Worm (Caenorhabditis elegans) whole organism, L1 larva: ENCODE results near the gene F11C7.6.

Experiments
- C04F5.9 ChIP-seq: sonication (generic microtip); optimal IDR thresholded peaks from 2 replicates; lab custom pipeline; 2016; ENCODE audit warnings: missing genetic modification characterization, missing compliant biosample characterization
- Y116A8C.19 ChIP-seq: sonication (generic microtip); optimal IDR thresholded peaks from 2 replicates; lab custom pipeline; 2016; ENCODE audit warnings: missing compliant biosample characterization, missing genetic modification characterization, borderline replicate concordance
- ceh-63 ChIP-seq: fragments of 200-800 bp; sonication (Bioruptor generic); optimal IDR thresholded peaks from 2 replicates; lab custom pipeline; 2018; ENCODE audit warnings: mild to moderate bottlenecking, missing genetic modification characterization, missing compliant biosample characterization
- ztf-11 ChIP-seq, 2 experiments: sonication (generic microtip); optimal IDR thresholded peaks; 2 replicates each; lab custom pipeline; 2016 to 2017; ENCODE audit warnings: missing genetic modification characterization in 2 of 2, missing biosample characterization in 1 of 2, missing compliant biosample characterization in 1 of 2

ce11 chrX:17375877-17376276 lies 25.5 kb upstream of the F11C7.6 start:
- TF ChIP-seq ztf-11 (tag; optimal IDR thresholded peaks at IDR 0.05; lab: Kevin White, UChicago) (no peak), C04F5.9 (tag; lab: Kevin White, UChicago) (no peak), ceh-63 (GFP tag; lab: Kevin White, UChicago) (no peak), Y116A8C.19 (tag; lab: Kevin White, UChicago) (no peak)
